Worm (Caenorhabditis elegans): ENCODE measurements around the gene ilys-4.

The ilys-4 gene

ce11 chrIV:7916907-7917306, 19.6 kb upstream of the ilys-4 start:
- TF ChIP-seq egl-18 (GFP tag; IDR thresholded peaks at IDR 0.05) (no peak), snpc-1.3 (tag; optimal IDR thresholded peaks at IDR 0.05; ENCODE audit: insufficient read depth) (no peak), nhr-27 (tag; optimal IDR thresholded peaks at IDR 0.05) (no peak), ztf-25 (GFP tag; IDR thresholded peaks at IDR 0.05) (no peak), F52B5.7 (tag; optimal IDR thresholded peaks at IDR 0.05) (no peak), nhr-179 (tag; optimal IDR thresholded peaks at IDR 0.05) (no peak), F49E8.2 (tag; optimal IDR thresholded peaks at IDR 0.05; ENCODE audit: insufficient read depth) (no peak), let-607 (tag; optimal IDR thresholded peaks at IDR 0.05) (no peak)

DNA sequence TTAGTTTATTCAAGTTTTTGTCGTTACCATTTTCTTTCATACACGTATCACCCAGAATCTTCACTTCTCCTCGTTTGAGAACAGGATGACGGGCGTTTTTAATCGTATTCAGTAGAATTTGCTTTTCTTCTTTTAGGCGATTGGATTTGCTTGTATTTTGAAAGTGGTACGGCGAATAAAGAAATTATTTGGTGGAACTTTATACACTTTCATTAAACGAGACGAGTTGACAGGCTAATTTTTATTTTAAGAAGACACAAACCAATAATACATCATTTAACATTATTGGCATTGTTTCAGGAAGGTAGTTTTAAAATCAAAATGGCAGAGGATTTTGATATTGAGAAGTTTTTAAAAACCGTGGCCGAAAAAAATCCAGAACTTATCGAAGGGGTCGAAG, 17.6 kb upstream of the ilys-4 start, which contains the start of gene C49H3.4:
TSS of gene C49H3.4 (plus strand) at position 301 of the 400 bp plus-strand sequence.
- TF ChIP-seq madf-6 (GFP tag; IDR thresholded peaks at IDR 0.05): no peak
- no peak for TF ChIP-seq tlf-1 (GFP tag; optimal IDR thresholded peaks at IDR 0.05)
- TF ChIP-seq lin-54 (GFP tag; optimal IDR thresholded peaks at IDR 0.05): no peak
- 0 out of 2 replicates have a peak, but pooled peaks have one; percentile 3 for TF ChIP-seq madf-3 (GFP tag; IDR thresholded peaks at IDR 0.05)
- no peak for TF ChIP-seq B0019.2 (GFP tag; conservative IDR thresholded peaks at IDR 0.05)

- TF ChIP-seq lin-40 (tag; optimal IDR thresholded peaks at IDR 0.05) (peak; percentile 11), ZK185.1 (tag; optimal IDR thresholded peaks at IDR 0.05; ENCODE audit: poor library complexity, severe bottlenecking) (peak; percentile 11), nfyb-1 (GFP tag; IDR thresholded peaks at IDR 0.05) (peak; percentile 70; the same call in 1 of the 2 replicates), cebp-1 (GFP tag; IDR thresholded peaks at IDR 0.05) (no peak), cebp-1 (tag; optimal IDR thresholded peaks at IDR 0.05) (peak; percentile 41), ztf-18 (tag; optimal IDR thresholded peaks at IDR 0.05) (no peak), hsf-1 (GFP tag; IDR thresholded peaks at IDR 0.05) (0 out of 2 replicates have a peak, but pooled peaks have one; percentile 21), ama-1 (optimal IDR thresholded peaks at IDR 0.05) (peak; percentile 34), ama-1 (GFP tag; optimal IDR thresholded peaks at IDR 0.05) (no peak), hmg-1.2 (GFP tag; IDR thresholded peaks at IDR 0.05) (peak; percentile 57; the same call in 1 of the 2 replicates), attf-5 (GFP tag; optimal IDR thresholded peaks at IDR 0.05) (peak; percentile 5), ztf-3 (GFP tag; optimal IDR thresholded peaks at IDR 0.05) (no peak)
These were observed 12.9 kb upstream of the ilys-4 start, which contains the start of the genes npp-27 and ntl-4 for ce11 chrIV:7910197-7910735. TSS of gene npp-27 (minus strand) at chrIV:7910247. TSS of gene ntl-4 (plus strand) at chrIV:7910575.

DNA sequence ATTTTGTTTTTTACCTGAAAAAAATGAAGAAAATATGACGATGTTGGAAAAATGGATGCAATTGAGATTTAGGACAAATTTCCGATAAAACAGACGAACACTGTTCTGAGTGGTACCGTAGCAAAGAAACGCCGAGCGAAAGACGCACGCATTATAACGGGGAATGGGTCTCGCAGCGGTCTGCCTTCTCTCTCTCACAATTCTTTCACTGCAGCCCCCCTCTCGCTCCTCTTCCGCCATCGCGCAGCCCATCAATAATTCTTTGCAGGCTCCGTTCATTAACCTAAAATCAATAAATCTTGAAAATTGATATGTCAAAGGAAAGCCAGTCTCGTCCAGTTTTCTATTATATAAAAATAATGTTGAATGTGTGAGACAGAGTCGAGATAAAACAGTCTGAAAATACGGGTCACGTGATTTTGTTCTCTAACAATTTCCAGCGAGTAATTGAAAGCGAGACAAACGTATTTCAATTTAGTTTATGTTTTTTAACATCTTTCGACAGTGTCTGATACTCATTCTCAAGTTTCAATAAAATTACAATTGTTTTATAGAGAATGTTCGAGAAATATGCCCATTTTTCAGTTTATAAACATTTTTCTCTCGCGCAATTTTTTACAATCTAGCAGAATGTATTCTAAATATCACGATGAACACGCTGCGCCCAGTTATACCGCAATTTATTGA, 12.3 kb upstream of the ilys-4 start:
- peak; percentile 82 for TF ChIP-seq F33H1.4 (GFP tag; IDR thresholded peaks at IDR 0.05)
- no peak for TF ChIP-seq egl-18 (GFP tag; IDR thresholded peaks at IDR 0.05)
- TF ChIP-seq zfh-2 (GFP tag; conservative IDR thresholded peaks at IDR 0.05): peak; percentile 70; the same call in 1 of the 2 replicates
- TF ChIP-seq F23B12.7 (tag; optimal IDR thresholded peaks at IDR 0.05; ENCODE audit: insufficient read depth): no peak
- peak; percentile 46 for TF ChIP-seq xnd-1 (tag; optimal IDR thresholded peaks at IDR 0.05)
- TF ChIP-seq lir-1 (GFP tag; conservative IDR thresholded peaks at IDR 0.05): 0 out of 2 replicates have a peak, but pooled peaks have one; percentile 5
- TF ChIP-seq ccch-3 (GFP tag; optimal IDR thresholded peaks at IDR 0.05): no peak
- TF ChIP-seq attf-5 (GFP tag; optimal IDR thresholded peaks at IDR 0.05): no peak
- no peak for TF ChIP-seq nfyb-1 (GFP tag; IDR thresholded peaks at IDR 0.05)
- no peak for TF ChIP-seq ekl-4 (GFP tag; IDR thresholded peaks at IDR 0.05)
- TF ChIP-seq mcd-1 (GFP tag; IDR thresholded peaks at IDR 0.05): 0 out of 2 replicates have a peak, but pooled peaks have one; percentile 34
- TF ChIP-seq lin-26 (GFP tag; IDR thresholded peaks at IDR 0.05): no peak
- no peak for TF ChIP-seq him-1 (tag; optimal IDR thresholded peaks at IDR 0.05)
- TF ChIP-seq F37B4.10 (GFP tag; IDR thresholded peaks at IDR 0.05): no peak
- peak; percentile 2 for TF ChIP-seq lin-54 (GFP tag; optimal IDR thresholded peaks at IDR 0.05)
- no peak for TF ChIP-seq snpc-4 (GFP tag; optimal IDR thresholded peaks at IDR 0.05)
- peak in 3 of 4 experiments; percentile 3 to 50 (median 6) for TF ChIP-seq snpc-4 (tag; optimal IDR thresholded peaks at IDR 0.05)
- peak; percentile 52; the same call in 1 of the 2 replicates for TF ChIP-seq dox-1 (GFP tag; IDR thresholded peaks at IDR 0.05)
- TF ChIP-seq ztf-18 (tag; optimal IDR thresholded peaks at IDR 0.05): no peak
- 0 out of 2 replicates have a peak, but pooled peaks have one; percentile 13 for TF ChIP-seq egrh-3 (GFP tag; IDR thresholded peaks at IDR 0.05)
- no peak for TF ChIP-seq madf-3 (GFP tag; IDR thresholded peaks at IDR 0.05)
- TF ChIP-seq hmg-1.2 (GFP tag; IDR thresholded peaks at IDR 0.05): peak; percentile 25; the same call in 1 of the 2 replicates
- no peak for TF ChIP-seq F39B2.1 (GFP tag; IDR thresholded peaks at IDR 0.05)
